Worm (Caenorhabditis elegans) whole organism, L1 larva: ENCODE results near the gene F16G10.13.

Experiments
- C04F5.9 ChIP-seq: sonication (generic microtip); optimal IDR thresholded peaks from 2 replicates; lab custom pipeline; 2016; ENCODE audit warnings: missing genetic modification characterization, missing compliant biosample characterization
- C16A3.4 ChIP-seq: fragments of 150-350 bp; optimal IDR thresholded peaks from 2 replicates; lab custom pipeline; 2014; ENCODE audit warnings: missing biosample characterization, missing genetic modification characterization
- C34B4.2 ChIP-seq: sonication (generic microtip); optimal IDR thresholded peaks from 2 replicates; lab custom pipeline; 2017; ENCODE audit warnings: mild to moderate bottlenecking, missing genetic modification characterization, missing compliant biosample characterization
- alr-1 ChIP-seq: fragments of 200-800 bp; sonication (Bioruptor generic); optimal IDR thresholded peaks from 2 replicates; lab custom pipeline; 2018; ENCODE audit warnings: borderline replicate concordance, mild to moderate bottlenecking, missing genetic modification characterization, missing compliant biosample characterization
- aly-2 ChIP-seq: fragments of 150-350 bp; optimal IDR thresholded peaks from 2 replicates; lab custom pipeline; 2014; ENCODE audit warnings: missing biosample characterization, missing genetic modification characterization
- blmp-1 ChIP-seq: fragments of 150-350 bp; optimal IDR thresholded peaks from 2 replicates; lab custom pipeline; 2014; ENCODE audit warnings: missing biosample characterization, missing genetic modification characterization
- ceh-8 ChIP-seq: fragments of 200-800 bp; sonication (Bioruptor generic); optimal IDR thresholded peaks from 2 replicates; lab custom pipeline; 2018; ENCODE audit warnings: mild to moderate bottlenecking, missing genetic modification characterization, moderate library complexity, missing compliant biosample characterization
- ceh-88 ChIP-seq: fragments of 200-800 bp; sonication (Bioruptor generic); IDR thresholded peaks from 2 replicates; pipeline ENCODE4 v1.3.6; 2022; ENCODE audit warnings: missing genetic modification characterization, missing compliant biosample characterization
- ces-1 ChIP-seq: fragments of 150-350 bp; optimal IDR thresholded peaks from 2 replicates; lab custom pipeline; 2014; ENCODE audit warnings: missing biosample characterization, missing genetic modification reagents, missing genetic modification characterization
- dpl-1 ChIP-seq, 3 experiments: fragments of 150-350 bp in 2 of 3; sonication (generic microtip) in 1 of 3; optimal IDR thresholded peaks; 2 replicates each; lab custom pipeline; 2014 to 2017; ENCODE audit warnings: missing biosample characterization in 3 of 3, missing genetic modification characterization in 3 of 3, missing genetic modification reagents in 3 of 3
- dsc-1 ChIP-seq: sonication (generic microtip); optimal IDR thresholded peaks from 2 replicates; lab custom pipeline; 2016; ENCODE audit warnings: mild to moderate bottlenecking, missing genetic modification characterization, missing compliant biosample characterization
- efl-1 ChIP-seq, 4 experiments: fragments of 150-350 bp; optimal IDR thresholded peaks in 3 of 4; peaks in 1 of 4; 1 replicate in 1 of 4; 2 replicates in 3 of 4; lab custom pipeline; 2014; ENCODE audit warnings: missing biosample characterization in 2 of 4, missing genetic modification characterization in 2 of 4, missing genetic modification reagents in 2 of 4
- efl-3 ChIP-seq: fragments of 200-800 bp; sonication (Bioruptor generic); optimal IDR thresholded peaks from 2 replicates; lab custom pipeline; 2018; ENCODE audit warnings: mild to moderate bottlenecking, missing genetic modification characterization, missing compliant biosample characterization
- egl-13 ChIP-seq: sonication (generic microtip); optimal IDR thresholded peaks from 2 replicates; lab custom pipeline; 2016; ENCODE audit warnings: missing genotype, missing genetic modification reagents, missing genetic modification characterization, missing compliant biosample characterization
- egl-27 ChIP-seq, 2 experiments: fragments of 150-350 bp in 1 of 2; sonication (generic microtip); optimal IDR thresholded peaks; 3 replicates each; lab custom pipeline; 2017 to 2018; ENCODE audit warnings: missing biosample characterization in 2 of 2, missing genetic modification characterization in 2 of 2, missing genetic modification reagents in 2 of 2
- elt-2 ChIP-seq: sonication (generic microtip); optimal IDR thresholded peaks from 2 replicates; lab custom pipeline; 2016; ENCODE audit warnings: missing genetic modification characterization, mild to moderate bottlenecking, inconsistent platforms, missing compliant biosample characterization, missing genetic modification reagents
- elt-3 ChIP-seq, 6 experiments: fragments of 150-350 bp in 1 of 6; sonication (generic microtip); optimal IDR thresholded peaks; 2 replicates each; lab custom pipeline; 2017 to 2018; ENCODE audit warnings: missing biosample characterization in 6 of 6, missing genetic modification characterization in 6 of 6, inconsistent platforms in 1 of 6
- fkh-4 ChIP-seq: sonication (generic microtip); optimal IDR thresholded peaks from 2 replicates; lab custom pipeline; 2016; ENCODE audit warnings: missing compliant biosample characterization, missing genetic modification characterization, borderline replicate concordance
- fkh-8 ChIP-seq: sonication (generic microtip); optimal IDR thresholded peaks from 2 replicates; lab custom pipeline; 2016; ENCODE audit warnings: mild to moderate bottlenecking, missing genetic modification characterization, missing compliant biosample characterization
- fos-1 ChIP-seq: fragments of 150-350 bp; optimal IDR thresholded peaks from 2 replicates; lab custom pipeline; 2014; ENCODE audit warnings: missing biosample characterization, missing genetic modification characterization
- hpl-2 ChIP-seq: fragments of 150-350 bp; optimal IDR thresholded peaks from 2 replicates; lab custom pipeline; 2014; ENCODE audit warnings: missing biosample characterization, missing genetic modification reagents, missing genetic modification characterization
- isw-1 ChIP-seq: fragments of 200-800 bp; sonication (Bioruptor generic); IDR thresholded peaks from 2 replicates; pipeline ENCODE4 v1.3.6; 2022; ENCODE audit warnings: missing genetic modification characterization, missing compliant biosample characterization
- lin-14 ChIP-seq: fragments of 200-800 bp; sonication (Bioruptor generic); optimal IDR thresholded peaks from 2 replicates; lab custom pipeline; 2018; ENCODE audit warnings: mild to moderate bottlenecking, missing genetic modification characterization, moderate library complexity, missing compliant biosample characterization
- lin-39 ChIP-seq: fragments of 150-350 bp; optimal IDR thresholded peaks from 2 replicates; lab custom pipeline; 2014; ENCODE audit warnings: missing biosample characterization, missing genetic modification reagents, missing genetic modification characterization
- lir-3 ChIP-seq: sonication (generic microtip); optimal IDR thresholded peaks from 2 replicates; lab custom pipeline; 2016; ENCODE audit warnings: mild to moderate bottlenecking, missing genetic modification characterization, moderate library complexity, missing compliant biosample characterization; ENCODE audit not compliant: poor library complexity
- nhr-12 ChIP-seq: sonication (generic microtip); optimal IDR thresholded peaks from 2 replicates; lab custom pipeline; 2017; ENCODE audit warnings: missing biosample characterization, missing genetic modification characterization
- nhr-20 ChIP-seq: sonication (generic microtip); optimal IDR thresholded peaks from 2 replicates; lab custom pipeline; 2016; ENCODE audit warnings: mild to moderate bottlenecking, missing genetic modification characterization, missing compliant biosample characterization
- nhr-237 ChIP-seq: fragments of 150-350 bp; optimal IDR thresholded peaks from 2 replicates; lab custom pipeline; 2014; ENCODE audit warnings: missing biosample characterization, missing genetic modification characterization
- nhr-77 ChIP-seq: fragments of 150-350 bp; optimal IDR thresholded peaks from 2 replicates; lab custom pipeline; 2014; ENCODE audit warnings: missing biosample characterization, missing genetic modification characterization
- nhr-90 ChIP-seq: sonication (generic microtip); optimal IDR thresholded peaks from 2 replicates; lab custom pipeline; 2016; ENCODE audit warnings: mild to moderate bottlenecking, missing genetic modification characterization, missing compliant biosample characterization; ENCODE audit not compliant: poor library complexity
- rnt-1 ChIP-seq: sonication (generic microtip); optimal IDR thresholded peaks from 2 replicates; lab custom pipeline; 2016; ENCODE audit warnings: mild to moderate bottlenecking, missing genetic modification characterization, moderate library complexity, missing compliant biosample characterization
- snu-23 ChIP-seq: sonication (generic microtip); optimal IDR thresholded peaks from 2 replicates; lab custom pipeline; 2016; ENCODE audit warnings: missing genetic modification characterization, missing compliant biosample characterization
- sox-4 ChIP-seq: sonication (generic microtip); optimal IDR thresholded peaks from 2 replicates; lab custom pipeline; 2016; ENCODE audit warnings: missing genetic modification characterization, missing compliant biosample characterization
- tbx-2 ChIP-seq: sonication (generic microtip); optimal IDR thresholded peaks from 2 replicates; lab custom pipeline; 2016; ENCODE audit warnings: missing genetic modification characterization, missing compliant biosample characterization
- tlp-1 ChIP-seq: fragments of 150-350 bp; optimal IDR thresholded peaks from 2 replicates; lab custom pipeline; 2014; ENCODE audit warnings: missing biosample characterization, missing genetic modification characterization
- unc-62 ChIP-seq: fragments of 150-350 bp; optimal IDR thresholded peaks from 2 replicates; lab custom pipeline; 2014; ENCODE audit warnings: missing biosample characterization, missing genetic modification reagents, missing genetic modification characterization
- zag-1 ChIP-seq: fragments of 150-350 bp; optimal IDR thresholded peaks from 2 replicates; lab custom pipeline; 2014; ENCODE audit warnings: missing biosample characterization, missing genetic modification characterization

Gene F16G10.13

ce11 chrII:2440312-2440711, 44.5 kb upstream of the F16G10.13 start:
- TF ChIP-seq ceh-88 (GFP tag; lab: Robert Waterston, UW) (no peak), isw-1 (GFP tag; lab: Robert Waterston, UW) (no peak), egl-13 (tag; lab: Kevin White, UChicago) (no peak), aly-2 (tag; lab: Kevin White, UChicago) (no peak), ces-1 (GFP tag; lab: Kevin White, UChicago) (no peak), nhr-77 (tag; lab: Kevin White, UChicago) (no peak), hpl-2 (GFP tag; lab: Kevin White, UChicago) (no peak), ceh-8 (no peak), efl-3 (GFP tag; lab: Kevin White, UChicago) (no peak), lin-39 (tag; lab: Kevin White, UChicago) (no peak), fkh-8 (tag; lab: Kevin White, UChicago) (no peak), dpl-1 (GFP tag; optimal IDR thresholded peaks at IDR 0.05; lab: Kevin White, UChicago) (no peak), C16A3.4 (tag; lab: Kevin White, UChicago) (no peak), alr-1 (tag; lab: Kevin White, UChicago) (no peak)

ce11 chrII:2438944-2439343, 43.2 kb upstream of the F16G10.13 start:
- no peak for TF ChIP-seq efl-1 (optimal IDR thresholded peaks at IDR 0.05; lab: Kevin White, UChicago)
- TF ChIP-seq efl-1 (GFP tag; optimal IDR thresholded peaks at IDR 0.05 in 1 of 2; lab: Kevin White, UChicago) = peak in 1 of 2 experiments; percentile 9
- TF ChIP-seq fkh-4 (tag; lab: Kevin White, UChicago) = peak; percentile 74
- TF ChIP-seq nhr-77 (tag; lab: Kevin White, UChicago) = no peak
- TF ChIP-seq nhr-12 (tag; lab: Kevin White, UChicago) = no peak
- no peak for TF ChIP-seq snu-23
- TF ChIP-seq dsc-1 (tag; lab: Kevin White, UChicago) = peak; percentile 91

DNA sequence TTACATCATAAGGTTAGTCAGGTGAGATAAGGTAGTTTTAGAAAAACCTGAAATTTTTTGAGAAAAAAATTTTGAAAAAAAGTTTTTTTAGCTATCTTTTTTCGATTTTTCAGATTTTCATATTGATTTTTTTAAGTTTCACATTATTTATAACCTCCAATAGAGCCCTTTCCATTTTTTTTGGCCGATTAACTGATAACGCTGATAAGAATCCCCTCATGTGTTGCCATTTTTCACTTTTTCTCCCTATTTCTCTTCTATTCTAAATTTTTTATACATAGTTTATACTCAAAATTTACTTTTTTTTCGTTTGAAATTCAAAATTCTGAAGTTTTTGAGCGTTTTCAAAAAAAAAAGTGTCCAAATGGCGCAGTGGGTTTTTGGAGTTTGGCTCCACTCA, 42.4 kb upstream of the F16G10.13 start:
- TF ChIP-seq hpl-2 (GFP tag; lab: Kevin White, UChicago) (no peak), elt-2 (tag; lab: Kevin White, UChicago) (peak; percentile 62)

ce11 chrII:2436757-2437156, 41.0 kb upstream of the F16G10.13 start:
- TF ChIP-seq lin-14 (peak; percentile 68), tbx-2 (tag; lab: Kevin White, UChicago) (no peak), rnt-1 (peak; percentile 42), nhr-90 (peak; percentile 11), fos-1 (no peak), lir-3 (tag; lab: Kevin White, UChicago) (no peak), tlp-1 (tag; lab: Kevin White, UChicago) (no peak), elt-3 (tag; optimal IDR thresholded peaks at IDR 0.05; lab: Kevin White, UChicago) (peak in 1 of 6 experiments; percentile 25), nhr-20 (tag; lab: Kevin White, UChicago) (no peak), zag-1 (tag; lab: Kevin White, UChicago) (no peak), blmp-1 (tag; lab: Kevin White, UChicago) (peak; percentile 67), C04F5.9 (tag; lab: Kevin White, UChicago) (no peak), egl-27 (tag; optimal IDR thresholded peaks at IDR 0.05; lab: Kevin White, UChicago) (no peak), unc-62 (no peak)

ce11 chrII:2435566-2435965, 39.8 kb upstream of the F16G10.13 start:
- TF ChIP-seq blmp-1 (tag; lab: Kevin White, UChicago) (peak; percentile 97), nhr-237 (tag; lab: Kevin White, UChicago) (no peak), C34B4.2 (tag; lab: Kevin White, UChicago) (no peak), efl-1 (optimal IDR thresholded peaks at IDR 0.05; lab: Kevin White, UChicago) (no peak), efl-1 (GFP tag; optimal IDR thresholded peaks at IDR 0.05 in 1 of 2; lab: Kevin White, UChicago) (peak in 1 of 2 experiments; percentile 40), elt-3 (tag; optimal IDR thresholded peaks at IDR 0.05; lab: Kevin White, UChicago) (peak in 2 of 6 experiments; percentile 21 to 29), sox-4 (tag; lab: Kevin White, UChicago) (no peak)
